Worm (Caenorhabditis elegans) whole organism, L4 larva: ENCODE measurements around the gene exc-5.

Experiments
- D1046.2 ChIP-seq: fragments of 200-800 bp; sonication (Bioruptor generic); IDR thresholded peaks from 2 replicates; pipeline ENCODE4 v1.3.6; 2022; ENCODE audit warnings: missing genetic modification characterization, missing compliant biosample characterization
- F10B5.3 ChIP-seq: sonication (generic microtip); optimal IDR thresholded peaks from 2 replicates; lab custom pipeline; 2016; ENCODE audit warnings: mild to moderate bottlenecking, missing genetic modification characterization, missing compliant biosample characterization
- F37D6.2 ChIP-seq: sonication (generic microtip); optimal IDR thresholded peaks from 2 replicates; lab custom pipeline; 2016; ENCODE audit warnings: mild to moderate bottlenecking, missing genetic modification characterization, missing compliant biosample characterization
- R02D3.7 ChIP-seq: fragments of 150-350 bp; sonication (generic microtip); optimal IDR thresholded peaks from 3 replicates; lab custom pipeline; 2014; ENCODE audit warnings: missing biosample characterization, missing genetic modification characterization
- Y105C5A.15 ChIP-seq: fragments of 200-800 bp; sonication (Bioruptor generic); IDR thresholded peaks from 2 replicates; pipeline ENCODE4 v1.3.6; 2022; ENCODE audit warnings: missing genetic modification characterization, missing compliant biosample characterization
- Y48G9A.11 ChIP-seq: fragments of 200-800 bp; sonication (Bioruptor generic); IDR thresholded peaks from 2 replicates; pipeline ENCODE4 v1.3.6; 2022; ENCODE audit warnings: missing genetic modification reagents, missing genetic modification characterization, missing compliant biosample characterization
- Y75B8A.6 ChIP-seq: fragments of 200-800 bp; sonication (Bioruptor generic); IDR thresholded peaks from 2 replicates; pipeline ENCODE4 v1.3.6; 2022; ENCODE audit warnings: missing genetic modification reagents, missing genetic modification characterization, missing compliant biosample characterization
- ZK546.5 ChIP-seq, 2 experiments: sonication (generic microtip); optimal IDR thresholded peaks; 2 replicates each; lab custom pipeline; 2017; ENCODE audit warnings: missing biosample characterization in 2 of 2, missing genetic modification characterization in 2 of 2
- aha-1 ChIP-seq: fragments of 150-350 bp; peaks from one replicate; lab custom pipeline; 2014; ENCODE audit warnings: missing biosample characterization, missing genetic modification characterization
- ama-1 ChIP-seq: fragments of 150-350 bp; optimal IDR thresholded peaks from 2 replicates; lab custom pipeline; 2014; ENCODE audit warnings: inconsistent platforms, mixed read lengths
- attf-4 ChIP-seq: sonication (generic microtip); optimal IDR thresholded peaks from 3 replicates; lab custom pipeline; 2017; ENCODE audit warnings: missing biosample characterization, missing genetic modification characterization
- ceh-82 ChIP-seq: sonication (generic microtip); optimal IDR thresholded peaks from 2 replicates; lab custom pipeline; 2017; ENCODE audit warnings: missing biosample characterization, missing genetic modification characterization
- duxl-1 ChIP-seq: sonication (generic microtip); optimal IDR thresholded peaks from 2 replicates; lab custom pipeline; 2016; ENCODE audit warnings: mild to moderate bottlenecking, missing genetic modification characterization, moderate library complexity, missing compliant biosample characterization; ENCODE audit not compliant: poor library complexity
- fkh-10 ChIP-seq: fragments of 150-350 bp; optimal IDR thresholded peaks from 2 replicates; lab custom pipeline; 2014; ENCODE audit warnings: missing biosample characterization, missing genetic modification reagents, missing genetic modification characterization
- hif-1 ChIP-seq, 2 experiments: sonication (generic microtip); optimal IDR thresholded peaks; 2 replicates each; lab custom pipeline; 2016 to 2017; ENCODE audit warnings: missing compliant biosample characterization in 2 of 2, missing genetic modification characterization in 2 of 2, missing genetic modification reagents in 2 of 2, missing genotype in 2 of 2, mild to moderate bottlenecking in 1 of 2
- hlh-11 ChIP-seq: fragments of 200-800 bp; sonication (Bioruptor generic); optimal IDR thresholded peaks from 2 replicates; lab custom pipeline; 2018; ENCODE audit warnings: mild to moderate bottlenecking, missing genetic modification characterization, missing compliant biosample characterization
- hmg-1.1 ChIP-seq: fragments of 200-800 bp; sonication (Bioruptor generic); IDR thresholded peaks from 2 replicates; pipeline ENCODE4 v1.3.6; 2022; ENCODE audit warnings: missing genetic modification reagents, missing genetic modification characterization, missing compliant biosample characterization
- jun-1 ChIP-seq: fragments of 150-350 bp; optimal IDR thresholded peaks from 2 replicates; lab custom pipeline; 2014; ENCODE audit warnings: missing biosample characterization, missing genetic modification reagents, missing genetic modification characterization
- lin-39 ChIP-seq: fragments of 150-350 bp; optimal IDR thresholded peaks from 2 replicates; lab custom pipeline; 2014; ENCODE audit warnings: missing biosample characterization, missing genetic modification reagents, missing genetic modification characterization
- lir-3 ChIP-seq: sonication (generic microtip); optimal IDR thresholded peaks from 2 replicates; lab custom pipeline; 2016; ENCODE audit warnings: mild to moderate bottlenecking, missing genetic modification characterization, missing compliant biosample characterization
- lsy-2 ChIP-seq, 2 experiments: fragments of 150-350 bp in 1 of 2; sonication (generic microtip) in 1 of 2; optimal IDR thresholded peaks; 2 replicates each; lab custom pipeline; 2014 to 2017; ENCODE audit warnings: missing biosample characterization in 2 of 2, missing genetic modification characterization in 2 of 2
- madf-5 ChIP-seq, 2 experiments: fragments of 200-800 bp; sonication (Bioruptor generic); IDR thresholded peaks; 2 replicates each; pipeline ENCODE4 v1.3.6; 2022; ENCODE audit warnings: missing compliant biosample characterization in 2 of 2, missing genetic modification characterization in 2 of 2
- mdl-1 ChIP-seq, 2 experiments: fragments of 150-350 bp in 1 of 2; sonication (generic microtip) in 1 of 2; optimal IDR thresholded peaks; 2 replicates each; lab custom pipeline; 2014 to 2017; ENCODE audit warnings: missing biosample characterization in 2 of 2, missing genetic modification characterization in 2 of 2
- mep-1 ChIP-seq: fragments of 150-350 bp; sonication (generic microtip); optimal IDR thresholded peaks from 3 replicates; lab custom pipeline; 2014; ENCODE audit warnings: missing biosample characterization, missing genetic modification characterization
- mes-2 ChIP-seq: sonication (generic microtip); optimal IDR thresholded peaks from 2 replicates; lab custom pipeline; 2016; ENCODE audit warnings: missing genotype, mild to moderate bottlenecking, missing genetic modification characterization, missing compliant biosample characterization; ENCODE audit not compliant: poor library complexity, severe bottlenecking
- mxl-2 ChIP-seq: fragments of 200-800 bp; sonication (Bioruptor generic); conservative IDR thresholded peaks from 2 replicates; pipeline ENCODE4 v1.3.6; 2022; ENCODE audit warnings: missing genetic modification reagents, missing genetic modification characterization, missing compliant biosample characterization
- mxl-3 ChIP-seq: fragments of 200-800 bp; sonication (Bioruptor generic); optimal IDR thresholded peaks from 2 replicates; lab custom pipeline; 2018; ENCODE audit warnings: mild to moderate bottlenecking, missing genetic modification characterization, missing compliant biosample characterization
- nhr-102 ChIP-seq: sonication (generic microtip); optimal IDR thresholded peaks from 2 replicates; lab custom pipeline; 2016; ENCODE audit warnings: mild to moderate bottlenecking, missing genetic modification characterization, moderate library complexity, missing compliant biosample characterization
- nhr-11 ChIP-seq: fragments of 150-350 bp; optimal IDR thresholded peaks from 2 replicates; lab custom pipeline; 2014; ENCODE audit warnings: missing biosample characterization, missing genetic modification characterization
- nhr-237 ChIP-seq: sonication (generic microtip); optimal IDR thresholded peaks from 2 replicates; lab custom pipeline; 2017; ENCODE audit warnings: missing biosample characterization, missing genetic modification characterization
- nhr-28 ChIP-seq: fragments of 150-350 bp; optimal IDR thresholded peaks from 2 replicates; lab custom pipeline; 2014; ENCODE audit warnings: missing biosample characterization, missing genetic modification characterization
- nhr-48 ChIP-seq: sonication (generic microtip); optimal IDR thresholded peaks from 2 replicates; lab custom pipeline; 2016; ENCODE audit warnings: mild to moderate bottlenecking, missing genetic modification characterization, missing compliant biosample characterization
- nhr-6 ChIP-seq: fragments of 150-350 bp; optimal IDR thresholded peaks from 2 replicates; lab custom pipeline; 2014; ENCODE audit warnings: missing biosample characterization, missing genetic modification characterization
- rbr-2 ChIP-seq: sonication (generic microtip); optimal IDR thresholded peaks from 2 replicates; lab custom pipeline; 2016; ENCODE audit warnings: missing genotype, missing genetic modification characterization, missing compliant biosample characterization
- sdz-12 ChIP-seq: fragments of 200-800 bp; sonication (Bioruptor generic); optimal IDR thresholded peaks from 2 replicates; lab custom pipeline; 2018; ENCODE audit warnings: mild to moderate bottlenecking, missing genetic modification characterization, missing compliant biosample characterization
- snpc-4 ChIP-seq: fragments of 150-350 bp; optimal IDR thresholded peaks from 2 replicates; lab custom pipeline; 2014; ENCODE audit warnings: missing biosample characterization, missing genetic modification characterization
- tag-97 ChIP-seq: fragments of 200-800 bp; sonication (Bioruptor generic); IDR thresholded peaks from 2 replicates; pipeline ENCODE4 v1.3.6; 2022; ENCODE audit warnings: missing genetic modification characterization, missing compliant biosample characterization
- unc-39 ChIP-seq: sonication (generic microtip); optimal IDR thresholded peaks from 2 replicates; lab custom pipeline; 2017; ENCODE audit warnings: missing biosample characterization, missing genetic modification characterization
- unc-62 ChIP-seq, 3 experiments: fragments of 150-350 bp in 1 of 3; sonication (generic microtip); optimal IDR thresholded peaks in 2 of 3; peaks in 1 of 3; 1 replicate in 1 of 3; 2 replicates in 2 of 3; lab custom pipeline; 2014 to 2017; ENCODE audit warnings: missing biosample characterization in 3 of 3, missing genetic modification characterization in 3 of 3, missing genetic modification reagents in 3 of 3, missing genotype in 1 of 3
- vab-7 ChIP-seq: fragments of 200-800 bp; sonication (Bioruptor generic); IDR thresholded peaks from 2 replicates; pipeline ENCODE4 v1.3.6; 2022; ENCODE audit warnings: missing genetic modification reagents, missing genetic modification characterization, missing compliant biosample characterization
- zfp-2 ChIP-seq: sonication (generic microtip); optimal IDR thresholded peaks from 2 replicates; lab custom pipeline; 2016; ENCODE audit warnings: mild to moderate bottlenecking, missing genetic modification characterization, missing compliant biosample characterization
- zip-2 ChIP-seq: fragments of 150-350 bp; optimal IDR thresholded peaks from 2 replicates; lab custom pipeline; 2014; ENCODE audit warnings: missing biosample characterization, missing genetic modification characterization

exc-5 gene

DNA sequence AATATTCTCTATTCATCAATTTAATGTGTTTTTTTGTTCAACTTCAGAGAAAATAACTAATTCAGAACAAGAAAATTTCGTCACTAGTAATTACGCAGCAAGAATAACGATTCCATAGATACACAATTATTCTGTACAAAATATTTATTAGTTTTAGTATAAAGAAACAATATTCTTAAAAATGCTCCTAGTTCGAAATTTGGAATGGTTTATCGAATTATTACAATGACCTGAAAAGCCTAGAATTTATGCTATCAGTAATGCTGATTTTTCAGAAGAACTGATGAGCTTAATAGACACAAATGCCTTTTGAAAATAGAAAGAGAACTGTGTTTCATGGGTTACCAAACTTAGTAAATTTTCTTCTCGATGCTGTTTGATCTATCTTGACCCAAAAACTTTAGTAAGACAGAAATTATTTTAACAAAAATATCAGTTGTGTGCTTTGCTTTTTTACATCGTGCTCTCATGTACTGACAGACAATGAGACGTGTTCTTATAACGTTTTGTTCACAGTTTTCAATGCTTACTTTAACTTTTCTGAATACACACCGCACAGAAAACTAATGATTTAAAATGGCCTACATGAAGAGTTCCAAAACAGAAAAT is 12.6 kb upstream of the exc-5 start (continued):
- TF ChIP-seq D1046.2 (no peak), R02D3.7 (tag; lab: Kevin White, UChicago) (no peak), lin-39 (tag; lab: Kevin White, UChicago) (no peak), lir-3 (no peak), mep-1 (tag; lab: Kevin White, UChicago) (peak; percentile 46), F10B5.3 (tag; lab: Kevin White, UChicago) (no peak), hmg-1.1 (GFP tag; lab: Robert Waterston, UW) (no peak), mes-2 (tag; lab: Kevin White, UChicago) (peak; percentile 50), nhr-237 (tag; lab: Kevin White, UChicago) (peak; percentile 4), rbr-2 (tag; lab: Kevin White, UChicago) (no peak), hif-1 (tag; optimal IDR thresholded peaks at IDR 0.05; lab: Kevin White, UChicago) (no peak), sdz-12 (GFP tag; lab: Kevin White, UChicago) (no peak), aha-1 (tag; lab: Kevin White, UChicago) (peak; percentile 97), nhr-48 (tag; lab: Kevin White, UChicago) (no peak), ZK546.5 (tag; optimal IDR thresholded peaks at IDR 0.05; lab: Kevin White, UChicago) (no peak), mdl-1 (tag; optimal IDR thresholded peaks at IDR 0.05; lab: Kevin White, UChicago) (no peak), fkh-10 (no peak), nhr-6 (tag; lab: Kevin White, UChicago) (no peak), ama-1 (peak; percentile 52), ceh-82 (no peak), zfp-2 (no peak), Y105C5A.15 (GFP tag; lab: Robert Waterston, UW) (no peak), attf-4 (tag; lab: Kevin White, UChicago) (no peak), mxl-2 (GFP tag; lab: Robert Waterston, UW) (no peak), snpc-4 (tag; lab: Kevin White, UChicago) (no peak), duxl-1 (tag; lab: Kevin White, UChicago) (no peak), nhr-11 (no peak), vab-7 (GFP tag; lab: Robert Waterston, UW) (no peak), zip-2 (no peak), Y75B8A.6 (GFP tag; lab: Robert Waterston, UW) (no peak), unc-39 (tag; lab: Kevin White, UChicago) (no peak), mxl-3 (no peak), jun-1 (peak; percentile 14), F37D6.2 (tag; lab: Kevin White, UChicago) (no peak), madf-5 (GFP tag; IDR thresholded peaks at IDR 0.05; lab: Robert Waterston, UW) (no peak)
- TF ChIP-seq, all 104 proteins: peak for 8

DNA sequence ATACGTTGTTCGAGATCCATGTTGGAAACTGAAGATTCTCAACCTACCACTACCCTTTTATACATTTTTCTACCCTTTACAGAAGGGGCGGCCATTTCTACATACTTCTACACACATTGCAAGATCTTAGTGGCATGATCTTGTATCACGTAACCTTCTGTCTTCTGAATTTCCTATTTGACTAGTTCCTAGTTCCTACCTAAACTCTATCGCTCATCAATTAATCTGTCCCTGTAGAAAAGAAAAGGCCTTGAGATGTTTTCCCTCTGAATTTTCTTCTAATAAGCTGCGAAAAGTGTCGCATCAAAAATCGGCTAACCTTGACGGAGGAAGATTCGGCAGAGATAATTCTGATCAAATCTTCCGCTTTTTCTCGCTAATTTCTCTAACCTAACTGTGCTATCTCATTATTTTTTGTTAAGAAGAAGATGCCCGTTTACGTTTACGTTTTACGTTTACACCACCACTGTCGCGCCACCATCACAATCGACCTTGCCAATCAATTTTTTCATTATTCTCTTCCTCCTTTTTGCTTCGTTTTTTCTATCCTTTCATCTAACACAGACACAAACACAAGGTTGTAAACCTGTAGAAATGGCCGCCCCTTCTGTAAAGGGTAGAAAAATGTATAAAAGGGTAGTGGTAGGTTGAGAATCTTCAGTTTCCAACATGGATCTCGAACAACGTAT is 10.8 kb upstream of the exc-5 start, which contains the start of the genes col-117 and col-3:
Gene col-117 (minus strand): TSS at position 51 of the 689 bp plus-strand sequence.
Gene col-3 (plus strand): TSS at position 639 of the 689 bp plus-strand sequence.
- TF ChIP-seq lsy-2 (tag; optimal IDR thresholded peaks at IDR 0.05; lab: Kevin White, UChicago) (peak in 1 of 2 experiments; percentile 10), hlh-11 (peak; percentile 17), tag-97 (no peak), unc-39 (tag; lab: Kevin White, UChicago) (no peak), mdl-1 (tag; optimal IDR thresholded peaks at IDR 0.05; lab: Kevin White, UChicago) (peak in 1 of 2 experiments; percentile 30), nhr-28 (tag; lab: Kevin White, UChicago) (peak; percentile 36), Y48G9A.11 (GFP tag; lab: Robert Waterston, UW) (no peak), mxl-3 (peak; percentile 51), nhr-102 (tag; lab: Kevin White, UChicago) (no peak), unc-62 (GFP tag; optimal IDR thresholded peaks at IDR 0.05 in 1 of 2; lab: Kevin White, UChicago) (peak in 1 of 2 experiments; percentile 2), unc-62 (tag; optimal IDR thresholded peaks at IDR 0.05; lab: Kevin White, UChicago) (no peak)
- TF ChIP-seq, all 104 proteins: peak for 6
